Fruit fly (Drosophila melanogaster) whole organism, embryonic: Measurements from ENCODE around the gene Slmap.
A peak's percentile ranks its signal among the peaks of the same experiment; 100 is the strongest.

Source experiments
- Atf-2 ChIP-seq: fragments of 200-800 bp; sonication (Bioruptor generic); optimal IDR thresholded peaks from 2 replicates; lab custom pipeline; 2016; ENCODE audit warnings: missing biosample characterization, missing genetic modification characterization
- BEAF-32 ChIP-seq: fragments of 200-800 bp; sonication (Bioruptor generic); optimal IDR thresholded peaks from 3 replicates; lab custom pipeline; 2017; ENCODE audit warnings: missing biosample characterization, missing genetic modification characterization, mild to moderate bottlenecking, moderate library complexity, missing genetic modification reagents
- CG1024 ChIP-seq: fragments of 200-800 bp; sonication (Bioruptor generic); IDR thresholded peaks from 2 replicates; pipeline ENCODE4 v1.3.6; 2022; ENCODE audit warnings: missing biosample characterization, missing genetic modification characterization
- CG10321 ChIP-seq: fragments of 200-800 bp; sonication (Bioruptor generic); IDR thresholded peaks from 2 replicates; pipeline ENCODE4 v1.3.6; 2022; ENCODE audit warnings: missing biosample characterization, missing genetic modification characterization
- CG11723 ChIP-seq: fragments of 200-800 bp; sonication (Bioruptor generic); optimal IDR thresholded peaks from 2 replicates; lab custom pipeline; 2017; ENCODE audit warnings: missing biosample characterization, mild to moderate bottlenecking, missing genetic modification characterization
- CG1603 ChIP-seq: fragments of 200-800 bp; sonication (Bioruptor generic); optimal IDR thresholded peaks from 2 replicates; lab custom pipeline; 2019; ENCODE audit warnings: missing biosample characterization, mild to moderate bottlenecking, missing genetic modification characterization, moderate library complexity
- CG16779 ChIP-seq: fragments of 200-800 bp; sonication (Bioruptor generic); IDR thresholded peaks from 2 replicates; pipeline ENCODE4 v1.3.6; 2022; ENCODE audit warnings: missing biosample characterization, missing genetic modification characterization
- CG17802 ChIP-seq: fragments of 200-800 bp; sonication (Bioruptor generic); optimal IDR thresholded peaks from 2 replicates; lab custom pipeline; 2018; ENCODE audit warnings: missing biosample characterization, mild to moderate bottlenecking, missing genetic modification characterization, moderate library complexity
- CG17829 ChIP-seq: fragments of 200-800 bp; optimal IDR thresholded peaks from 2 replicates; lab custom pipeline; 2019; ENCODE audit warnings: missing biosample characterization, mild to moderate bottlenecking, missing genetic modification characterization, moderate library complexity
- CG30020 ChIP-seq: fragments of 200-800 bp; optimal IDR thresholded peaks from 2 replicates; lab custom pipeline; 2019; ENCODE audit warnings: missing biosample characterization, mild to moderate bottlenecking, missing genetic modification characterization, moderate library complexity
- CG6791 ChIP-seq: fragments of 200-800 bp; sonication (Bioruptor generic); IDR thresholded peaks from 3 replicates; pipeline ENCODE4 v1.3.6; 2022; ENCODE audit warnings: missing biosample characterization, missing genetic modification characterization; ENCODE audit not compliant: partially characterized antibody
- CG6813 ChIP-seq: fragments of 200-800 bp; sonication (Bioruptor generic); optimal IDR thresholded peaks from 2 replicates; lab custom pipeline; 2017; ENCODE audit warnings: missing biosample characterization, missing genetic modification characterization, mild to moderate bottlenecking, moderate library complexity, missing genetic modification reagents
- CG7271 ChIP-seq: fragments of 200-800 bp; sonication (Bioruptor generic); optimal IDR thresholded peaks from 2 replicates; lab custom pipeline; 2018; ENCODE audit warnings: missing biosample characterization, mild to moderate bottlenecking, missing genetic modification characterization, moderate library complexity
- CG7357 ChIP-seq: fragments of 200-800 bp; sonication (Bioruptor generic); IDR thresholded peaks from 3 replicates; pipeline ENCODE4 v1.3.6; 2022; ENCODE audit warnings: missing biosample characterization, missing genetic modification characterization
- CG7372 ChIP-seq: fragments of 200-800 bp; sonication (Bioruptor generic); IDR thresholded peaks from 2 replicates; pipeline ENCODE4 v1.3.6; 2022; ENCODE audit warnings: missing biosample characterization, missing genetic modification characterization
- CG7745 ChIP-seq: fragments of 200-800 bp; sonication (Bioruptor generic); optimal IDR thresholded peaks from 2 replicates; lab custom pipeline; 2018; ENCODE audit warnings: missing biosample characterization, mild to moderate bottlenecking, missing genetic modification characterization, moderate library complexity
- CG8290 ChIP-seq, 3 experiments: fragments of 200-800 bp; sonication (Bioruptor generic); optimal IDR thresholded peaks; 2 replicates each; lab custom pipeline; 2016 to 2019; ENCODE audit warnings: missing biosample characterization in 3 of 3, missing genetic modification characterization in 3 of 3, mild to moderate bottlenecking in 2 of 3, moderate library complexity in 1 of 3
- CG8359 ChIP-seq: fragments of 200-800 bp; sonication (Bioruptor generic); optimal IDR thresholded peaks from 2 replicates; lab custom pipeline; 2017; ENCODE audit warnings: missing biosample characterization, mild to moderate bottlenecking, missing genetic modification characterization, borderline replicate concordance
- D19A ChIP-seq: fragments of 200-800 bp; optimal IDR thresholded peaks from 3 replicates; lab custom pipeline; 2019; ENCODE audit warnings: missing biosample characterization, mild to moderate bottlenecking, missing genetic modification characterization, moderate library complexity
- D19B ChIP-seq: fragments of 200-800 bp; sonication (Bioruptor generic); optimal IDR thresholded peaks from 2 replicates; lab custom pipeline; 2017; ENCODE audit warnings: missing biosample characterization, mild to moderate bottlenecking, missing genetic modification characterization
- Doc2 ChIP-seq: fragments of 200-800 bp; sonication (Bioruptor generic); IDR thresholded peaks from 2 replicates; pipeline ENCODE4 v1.3.6; 2022; ENCODE audit warnings: missing biosample characterization, missing genetic modification characterization
- Fer3 ChIP-seq: fragments of 200-800 bp; sonication (Bioruptor generic); optimal IDR thresholded peaks from 2 replicates; lab custom pipeline; 2018; ENCODE audit warnings: missing biosample characterization, mild to moderate bottlenecking, missing genetic modification characterization, moderate library complexity
- Gsc ChIP-seq: fragments of 200-800 bp; sonication (Bioruptor generic); IDR thresholded peaks from 2 replicates; pipeline ENCODE4 v1.3.6; 2022; ENCODE audit warnings: missing biosample characterization, missing genetic modification characterization
- HLH54F ChIP-seq: fragments of 200-800 bp; sonication (Bioruptor generic); optimal IDR thresholded peaks from 3 replicates; lab custom pipeline; 2016; ENCODE audit warnings: missing biosample characterization, missing genetic modification characterization
- Lhr ChIP-seq: fragments of 200-800 bp; sonication (Bioruptor generic); optimal IDR thresholded peaks from 3 replicates; lab custom pipeline; 2017; ENCODE audit warnings: mild to moderate bottlenecking, missing biosample characterization, missing genetic modification reagents, missing genetic modification characterization
- Lim3 ChIP-seq: fragments of 200-800 bp; sonication (Bioruptor generic); IDR thresholded peaks from 2 replicates; pipeline ENCODE4 v1.3.6; 2022; ENCODE audit warnings: missing biosample characterization, missing genetic modification characterization
- TFAM ChIP-seq: fragments of 200-800 bp; sonication (Bioruptor generic); optimal IDR thresholded peaks from 2 replicates; lab custom pipeline; 2017; ENCODE audit warnings: missing biosample characterization, missing genetic modification characterization, inconsistent platforms
- az2 ChIP-seq: fragments of 200-800 bp; sonication (Bioruptor generic); optimal IDR thresholded peaks from 3 replicates; lab custom pipeline; 2016; ENCODE audit warnings: missing biosample characterization, missing genetic modification characterization
- bcd ChIP-seq: fragments of 200-800 bp; sonication (Bioruptor generic); optimal IDR thresholded peaks from 2 replicates; lab custom pipeline; 2017; ENCODE audit warnings: missing biosample characterization, mild to moderate bottlenecking, missing genetic modification characterization
- dysf ChIP-seq: fragments of 200-800 bp; sonication (Bioruptor generic); IDR thresholded peaks from 3 replicates; pipeline ENCODE4 v1.3.6; 2022; ENCODE audit warnings: missing biosample characterization, missing genetic modification characterization
- jumu ChIP-seq: fragments of 200-800 bp; sonication (Bioruptor generic); optimal IDR thresholded peaks from 3 replicates; lab custom pipeline; 2016; ENCODE audit warnings: missing biosample characterization, missing genetic modification characterization
- pfk ChIP-seq: fragments of 200-800 bp; sonication (Bioruptor generic); optimal IDR thresholded peaks from 2 replicates; lab custom pipeline; 2018; ENCODE audit warnings: missing biosample characterization, mild to moderate bottlenecking, missing genetic modification characterization, moderate library complexity
- prd ChIP-seq, 3 experiments: fragments of >200 bp in 2 of 3; fragments of 200-800 bp in 1 of 3; sonication (Bioruptor generic) in 1 of 3; optimal IDR thresholded peaks in 2 of 3; IDR thresholded peaks in 1 of 3; 2 replicates in 2 of 3; 3 replicates in 1 of 3; pipeline versions ENCODE4 v1.3.6 to Lab custom; 2017 to 2022; ENCODE audit warnings: missing biosample characterization in 1 of 3, missing genetic modification characterization in 1 of 3
- shn ChIP-seq: fragments of 200-800 bp; sonication (Bioruptor generic); optimal IDR thresholded peaks from 3 replicates; lab custom pipeline; 2016; ENCODE audit warnings: missing biosample characterization, missing genetic modification characterization
- ssp ChIP-seq: fragments of 200-800 bp; sonication (Bioruptor generic); IDR thresholded peaks from 2 replicates; pipeline ENCODE4 v1.3.6; 2022; ENCODE audit warnings: missing biosample characterization, missing genetic modification characterization

The Slmap gene

dm6 chr2L:22574314-22574713 is 4.6 kb upstream of the Slmap start:
- TF ChIP-seq Gsc (GFP tag; lab: Robert Waterston, UW) = no peak
- peak; percentile 68 for TF ChIP-seq CG11723 (GFP tag; lab: Kevin White, UChicago)
- TF ChIP-seq CG8290 (GFP tag; optimal IDR thresholded peaks at IDR 0.05; lab: Kevin White, UChicago) = peak; percentile 45
- TF ChIP-seq CG8290 (tag; optimal IDR thresholded peaks at IDR 0.05; lab: Kevin White, UChicago) = no peak
- peak; percentile 25 for TF ChIP-seq CG17802 (tag; lab: Kevin White, UChicago)
- no peak for TF ChIP-seq Lim3 (GFP tag; lab: Robert Waterston, UW)
- TF ChIP-seq shn (GFP tag; lab: Kevin White, UChicago) = no peak
- TF ChIP-seq dysf (GFP tag; lab: Robert Waterston, UW) = no peak
- peak; percentile 70 for TF ChIP-seq CG1024 (GFP tag; lab: Robert Waterston, UW)
- no peak for TF ChIP-seq TFAM (GFP tag; lab: Kevin White, UChicago)
- TF ChIP-seq prd (optimal IDR thresholded peaks at IDR 0.05; lab: Kevin White, UChicago) = no peak
- no peak for TF ChIP-seq prd (GFP tag; IDR thresholded peaks at IDR 0.05; lab: Robert Waterston, UW)
- no peak for TF ChIP-seq Doc2 (GFP tag; lab: Robert Waterston, UW)
- no peak for TF ChIP-seq CG10321 (GFP tag; lab: Robert Waterston, UW)
- TF ChIP-seq CG30020 (tag; lab: Kevin White, UChicago) = peak; percentile 93
- TF ChIP-seq CG1603 (tag; lab: Kevin White, UChicago) = peak; percentile 98
- no peak for TF ChIP-seq CG8359 (GFP tag; lab: Kevin White, UChicago)
- peak; percentile 20 for TF ChIP-seq Lhr (GFP tag; lab: Kevin White, UChicago)
- TF ChIP-seq ssp = peak; percentile 58
- TF ChIP-seq az2 (GFP tag; lab: Kevin White, UChicago) = no peak
- no peak for TF ChIP-seq HLH54F (GFP tag; lab: Kevin White, UChicago)
- peak; percentile 32 for TF ChIP-seq BEAF-32 (GFP tag; lab: Kevin White, UChicago)

DNA sequence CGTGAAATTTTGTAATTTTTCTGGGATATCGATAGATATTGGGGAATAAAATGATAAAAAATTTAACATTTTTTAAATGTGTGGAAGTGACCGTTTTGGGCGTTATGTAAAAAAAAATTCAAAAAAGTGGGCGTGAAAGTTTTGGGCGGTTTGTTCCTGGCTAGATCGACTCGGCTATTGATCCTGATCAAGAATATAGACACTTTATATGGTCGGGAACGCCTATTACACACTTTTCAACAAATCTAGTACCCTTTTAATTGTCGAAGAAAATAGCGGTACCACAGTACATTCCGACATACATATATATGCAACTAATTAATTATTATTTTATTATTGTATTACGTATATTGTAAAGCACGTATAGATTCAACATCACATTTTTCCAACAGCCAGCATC is 3.5 kb upstream of the Slmap start:
- TF ChIP-seq jumu (GFP tag; lab: Kevin White, UChicago) = no peak
- peak; percentile 79 for TF ChIP-seq ssp
- TF ChIP-seq CG30020 (tag; lab: Kevin White, UChicago) = peak; percentile 83
- TF ChIP-seq Atf-2 (GFP tag; lab: Kevin White, UChicago) = no peak
- peak; percentile 33 for TF ChIP-seq CG17802 (tag; lab: Kevin White, UChicago)
- TF ChIP-seq CG6791 (GFP tag; lab: Robert Waterston, UW) = no peak
- 0 out of 3 replicates have a peak, but pooled peaks have one; percentile 27 for TF ChIP-seq CG7357 (GFP tag; lab: Robert Waterston, UW)
- TF ChIP-seq CG16779 (GFP tag; lab: Robert Waterston, UW) = no peak
- no peak for TF ChIP-seq Fer3 (tag; lab: Kevin White, UChicago)
- peak; percentile 53 for TF ChIP-seq CG1024 (GFP tag; lab: Robert Waterston, UW)
- no peak for TF ChIP-seq CG7745
- TF ChIP-seq bcd = no peak
- TF ChIP-seq D19A (tag; lab: Kevin White, UChicago) = no peak

DNA sequence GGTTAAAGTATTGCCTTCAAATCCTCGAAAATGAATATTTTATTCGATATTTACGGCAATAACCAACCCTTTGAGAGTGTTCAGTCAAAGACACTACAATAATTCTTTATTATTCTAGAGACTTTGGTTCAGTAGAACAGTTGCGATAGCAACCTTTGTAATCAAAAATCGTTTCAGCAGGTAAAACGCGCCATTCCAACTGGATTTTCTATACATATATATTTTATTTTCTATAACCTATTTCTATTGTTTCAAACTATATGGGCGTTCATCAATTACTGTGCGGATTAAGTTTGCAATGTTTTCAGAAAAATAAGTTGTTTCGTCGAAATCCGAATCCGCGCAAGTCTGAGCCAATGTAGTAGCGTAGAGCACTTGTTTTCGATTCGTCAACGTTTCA is 997 bp upstream of the Slmap start:
- TF ChIP-seq CG17829 (no peak), CG7372 (GFP tag; lab: Robert Waterston, UW) (no peak), CG1024 (GFP tag; lab: Robert Waterston, UW) (peak; percentile 85), CG30020 (tag; lab: Kevin White, UChicago) (peak; percentile 96), ssp (peak; percentile 92), CG7271 (tag; lab: Kevin White, UChicago) (no peak), CG6813 (GFP tag; lab: Kevin White, UChicago) (no peak), CG1603 (tag; lab: Kevin White, UChicago) (peak; percentile 82), BEAF-32 (GFP tag; lab: Kevin White, UChicago) (peak; percentile 26), CG17802 (tag; lab: Kevin White, UChicago) (peak; percentile 92), pfk (GFP tag; lab: Kevin White, UChicago) (peak; percentile 49), D19B (no peak), CG7357 (GFP tag; lab: Robert Waterston, UW) (peak; percentile 74)
